Worm (Caenorhabditis elegans) whole organism, late embryonic: ENCODE results near the gene M04B2.4.

ENCODE experiments used
- fax-1 ChIP-seq: sonication (generic microtip); optimal IDR thresholded peaks from 2 replicates; lab custom pipeline; 2016; ENCODE audit warnings: missing genotype, missing genetic modification characterization, missing compliant biosample characterization
- fkh-10 ChIP-seq: fragments of 150-350 bp; optimal IDR thresholded peaks from 2 replicates; lab custom pipeline; 2014; ENCODE audit warnings: missing biosample characterization, missing genetic modification reagents, missing genetic modification characterization
- nhr-232 ChIP-seq: sonication (generic microtip); optimal IDR thresholded peaks from 2 replicates; lab custom pipeline; 2016; ENCODE audit warnings: missing genetic modification characterization, missing compliant biosample characterization
- rnt-1 ChIP-seq: sonication (generic microtip); optimal IDR thresholded peaks from 2 replicates; lab custom pipeline; 2016; ENCODE audit warnings: missing genetic modification characterization, missing compliant biosample characterization

DNA sequence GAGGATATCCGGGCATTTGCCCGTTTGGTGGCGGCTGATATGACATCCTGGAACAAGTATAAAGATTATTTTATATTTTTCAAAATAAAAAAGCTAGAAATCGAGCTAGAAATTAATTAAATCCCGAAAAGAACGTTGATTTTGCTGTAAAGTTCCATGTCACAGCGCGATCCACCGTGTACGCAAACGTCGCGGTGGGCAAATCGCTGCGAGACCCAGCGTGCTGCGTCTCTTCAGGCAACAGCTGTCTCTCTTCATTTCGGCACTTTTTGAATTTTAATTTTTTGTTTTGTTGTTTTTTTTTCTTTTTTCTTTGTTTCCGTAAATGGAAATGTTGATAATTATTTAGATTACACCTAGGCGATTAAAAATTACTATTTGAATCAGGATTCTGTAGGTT, 45.3 kb upstream of the M04B2.4 start, which contains the start of gene sec-24.1:
- TF ChIP-seq fkh-10, result no peak
- TF ChIP-seq nhr-232 (tag; lab: Kevin White, UChicago), result no peak
- peak; percentile 7 for TF ChIP-seq rnt-1 (tag; lab: Kevin White, UChicago)
- no peak for TF ChIP-seq fax-1 (tag; lab: Kevin White, UChicago)
